Fruit fly (Drosophila melanogaster) whole organism, embryonic: Measurements from ENCODE around the gene Or69a.

Experiments
- Bdp1 ChIP-seq: fragments of 200-800 bp; sonication (Bioruptor generic); optimal IDR thresholded peaks from 3 replicates; lab custom pipeline; 2016; ENCODE audit warnings: missing biosample characterization, missing genetic modification characterization
- CG10209 ChIP-seq: fragments of 200-800 bp; sonication (Bioruptor generic); optimal IDR thresholded peaks from 3 replicates; lab custom pipeline; 2017; ENCODE audit warnings: missing biosample characterization, mild to moderate bottlenecking, missing genetic modification characterization, missing genetic modification reagents
- CG11696 ChIP-seq: fragments of 200-800 bp; sonication (Bioruptor generic); IDR thresholded peaks from 2 replicates; pipeline ENCODE4 v1.3.6; 2022; ENCODE audit warnings: missing biosample characterization, missing genetic modification characterization
- CG12942 ChIP-seq: fragments of 200-800 bp; sonication (Bioruptor generic); optimal IDR thresholded peaks from 3 replicates; lab custom pipeline; 2016; ENCODE audit warnings: missing biosample characterization, missing genetic modification characterization
- CG17612 ChIP-seq: fragments of 200-800 bp; sonication (Bioruptor generic); IDR thresholded peaks from 2 replicates; pipeline ENCODE4 v1.3.6; 2022; ENCODE audit warnings: missing biosample characterization, missing genetic modification characterization
- CG2199 ChIP-seq: fragments of 200-800 bp; sonication (Bioruptor generic); IDR thresholded peaks from 3 replicates; pipeline ENCODE4 v1.3.6; 2022; ENCODE audit warnings: missing biosample characterization, missing genetic modification characterization
- CG4404 ChIP-seq: fragments of 200-800 bp; sonication (Bioruptor generic); IDR thresholded peaks from 2 replicates; pipeline ENCODE4 v1.3.6; 2022; ENCODE audit warnings: missing biosample characterization, missing genetic modification characterization
- CG4854 ChIP-seq: fragments of 200-800 bp; sonication (Bioruptor generic); optimal IDR thresholded peaks from 2 replicates; lab custom pipeline; 2016; ENCODE audit warnings: missing biosample characterization, missing genetic modification characterization, inconsistent platforms
- CG7357 ChIP-seq: fragments of 200-800 bp; sonication (Bioruptor generic); IDR thresholded peaks from 3 replicates; pipeline ENCODE4 v1.3.6; 2022; ENCODE audit warnings: missing biosample characterization, missing genetic modification characterization
- CG9727 ChIP-seq: fragments of 200-800 bp; sonication (Bioruptor generic); optimal IDR thresholded peaks from 3 replicates; lab custom pipeline; 2017; ENCODE audit warnings: missing biosample characterization, mild to moderate bottlenecking, missing genetic modification characterization
- Chrac-16 ChIP-seq: fragments of 200-800 bp; sonication (Bioruptor generic); optimal IDR thresholded peaks from 3 replicates; lab custom pipeline; 2016; ENCODE audit warnings: missing biosample characterization, missing genetic modification characterization
- CoRest ChIP-seq: fragments of 200-800 bp; sonication (Bioruptor generic); optimal IDR thresholded peaks from 3 replicates; lab custom pipeline; 2018; ENCODE audit warnings: missing biosample characterization, mild to moderate bottlenecking, missing genetic modification characterization, moderate library complexity
- H15 ChIP-seq: fragments of 200-800 bp; sonication (Bioruptor generic); IDR thresholded peaks from 3 replicates; pipeline ENCODE4 v1.3.6; 2022; ENCODE audit warnings: missing biosample characterization, missing genetic modification characterization
- HLH4C ChIP-seq: fragments of 200-800 bp; sonication (Bioruptor generic); IDR thresholded peaks from 3 replicates; pipeline ENCODE4 v1.3.6; 2022; ENCODE audit warnings: missing biosample characterization, missing genetic modification characterization; ENCODE audit not compliant: partially characterized antibody
- Hey ChIP-seq: fragments of 200-800 bp; sonication (Bioruptor generic); optimal IDR thresholded peaks from 3 replicates; lab custom pipeline; 2018; ENCODE audit warnings: missing biosample characterization, mild to moderate bottlenecking, missing genetic modification characterization
- HmgZ ChIP-seq: fragments of 200-800 bp; sonication (Bioruptor generic); optimal IDR thresholded peaks from 2 replicates; lab custom pipeline; 2018; ENCODE audit warnings: missing biosample characterization, mild to moderate bottlenecking, missing genetic modification characterization
- Mad ChIP-seq: fragments of 200-800 bp; sonication (Bioruptor generic); optimal IDR thresholded peaks from 2 replicates; lab custom pipeline; 2016; ENCODE audit warnings: missing biosample characterization, missing genetic modification characterization
- Mes4 ChIP-seq: fragments of 200-800 bp; sonication (Bioruptor generic); optimal IDR thresholded peaks from 2 replicates; lab custom pipeline; 2016; ENCODE audit warnings: missing biosample characterization, missing genetic modification characterization
- NFAT ChIP-seq: fragments of 200-800 bp; sonication (Bioruptor generic); IDR thresholded peaks from 2 replicates; pipeline ENCODE4 v1.3.6; 2022; ENCODE audit warnings: missing biosample characterization, missing genetic modification characterization
- Nf-YC ChIP-seq: fragments of 200-800 bp; optimal IDR thresholded peaks from 3 replicates; lab custom pipeline; 2019; ENCODE audit warnings: missing biosample characterization, mild to moderate bottlenecking, missing genetic modification characterization, moderate library complexity
- Oli ChIP-seq: fragments of 200-800 bp; sonication (Bioruptor generic); optimal IDR thresholded peaks from 2 replicates; lab custom pipeline; 2018; ENCODE audit warnings: missing biosample characterization, mild to moderate bottlenecking, missing genetic modification characterization, moderate library complexity
- Six4 ChIP-seq: fragments of 200-800 bp; sonication (Bioruptor generic); optimal IDR thresholded peaks from 2 replicates; lab custom pipeline; 2016; ENCODE audit warnings: missing biosample characterization, missing genetic modification characterization
- Spps ChIP-seq: fragments of 200-800 bp; sonication (Bioruptor generic); optimal IDR thresholded peaks from 2 replicates; lab custom pipeline; 2018; ENCODE audit warnings: missing biosample characterization, mild to moderate bottlenecking, missing genetic modification characterization
- al ChIP-seq: fragments of 200-800 bp; sonication (Bioruptor generic); IDR thresholded peaks from 2 replicates; pipeline ENCODE4 v1.3.6; 2022; ENCODE audit warnings: missing biosample characterization, missing genetic modification characterization
- cad ChIP-seq: fragments of >200 bp; optimal IDR thresholded peaks from 2 replicates; lab custom pipeline; 2017; ENCODE audit warnings: missing biosample characterization, missing genetic modification characterization
- crp ChIP-seq, 2 experiments: fragments of 200-800 bp; sonication (Bioruptor generic); optimal IDR thresholded peaks; 2 replicates in 1 of 2; 3 replicates in 1 of 2; lab custom pipeline; 2017; ENCODE audit warnings: missing biosample characterization in 2 of 2, missing genetic modification characterization in 2 of 2, mild to moderate bottlenecking in 1 of 2, moderate library complexity in 1 of 2
- cwo ChIP-seq: fragments of 200-800 bp; sonication (Bioruptor generic); optimal IDR thresholded peaks from 3 replicates; lab custom pipeline; 2017; ENCODE audit warnings: missing biosample characterization, missing genetic modification characterization, mild to moderate bottlenecking, moderate library complexity, missing genetic modification reagents
- dm ChIP-seq: fragments of 200-800 bp; sonication (Bioruptor generic); optimal IDR thresholded peaks from 3 replicates; lab custom pipeline; 2016; ENCODE audit warnings: missing biosample characterization, missing genetic modification characterization
- ems ChIP-seq: fragments of 200-800 bp; sonication (Bioruptor generic); optimal IDR thresholded peaks from 3 replicates; lab custom pipeline; 2016; ENCODE audit warnings: missing biosample characterization, missing genetic modification characterization
- gcm ChIP-seq: fragments of 200-800 bp; sonication (Bioruptor generic); optimal IDR thresholded peaks from 2 replicates; lab custom pipeline; 2019; ENCODE audit warnings: missing biosample characterization, mild to moderate bottlenecking, missing genetic modification characterization, moderate library complexity
- klu ChIP-seq: fragments of 200-800 bp; sonication (Bioruptor generic); IDR thresholded peaks from 2 replicates; pipeline ENCODE4 v1.3.6; 2022; ENCODE audit warnings: missing biosample characterization, missing genetic modification characterization
- kni ChIP-seq: fragments of 200-800 bp; sonication (Bioruptor generic); optimal IDR thresholded peaks from 3 replicates; lab custom pipeline; 2017; ENCODE audit warnings: mild to moderate bottlenecking, missing biosample characterization, missing genetic modification reagents, missing genetic modification characterization
- nerfin-2 ChIP-seq: fragments of 200-800 bp; sonication (Bioruptor generic); IDR thresholded peaks from 2 replicates; pipeline ENCODE4 v1.3.6; 2022; ENCODE audit warnings: missing biosample characterization, missing genetic modification characterization; ENCODE audit not compliant: partially characterized antibody
- nmo ChIP-seq: fragments of 200-800 bp; sonication (Bioruptor generic); optimal IDR thresholded peaks from 2 replicates; lab custom pipeline; 2018; ENCODE audit warnings: missing biosample characterization, mild to moderate bottlenecking, missing genetic modification characterization, moderate library complexity
- pum ChIP-seq: fragments of 200-800 bp; sonication (Bioruptor generic); optimal IDR thresholded peaks from 2 replicates; lab custom pipeline; 2016; ENCODE audit warnings: missing biosample characterization, missing genetic modification characterization
- sens ChIP-seq: fragments of 200-800 bp; sonication (Bioruptor generic); peaks from one replicate; lab custom pipeline; 2016; ENCODE audit warnings: missing biosample characterization, missing genetic modification characterization
- sim ChIP-seq: fragments of 200-800 bp; sonication (Bioruptor generic); IDR thresholded peaks from 2 replicates; pipeline ENCODE4 v1.3.6; 2022; ENCODE audit warnings: missing biosample characterization, missing genetic modification characterization
- sqz ChIP-seq: fragments of 200-800 bp; sonication (Bioruptor generic); optimal IDR thresholded peaks from 3 replicates; lab custom pipeline; 2018; ENCODE audit warnings: missing biosample characterization, mild to moderate bottlenecking, missing genetic modification characterization
- tll ChIP-seq, 2 experiments: fragments of 200-800 bp in 1 of 2; fragments of >200 bp in 1 of 2; sonication (Bioruptor generic) in 1 of 2; optimal IDR thresholded peaks; 2 replicates each; lab custom pipeline; 2017 to 2019; ENCODE audit warnings: missing biosample characterization in 2 of 2, missing genetic modification characterization in 2 of 2, mild to moderate bottlenecking in 1 of 2, moderate library complexity in 1 of 2
- yki ChIP-seq: fragments of >200 bp; optimal IDR thresholded peaks from 3 replicates; lab custom pipeline; 2018
- zen ChIP-seq: fragments of 200-800 bp; sonication (Bioruptor generic); optimal IDR thresholded peaks from 3 replicates; lab custom pipeline; 2018; ENCODE audit warnings: missing biosample characterization, mild to moderate bottlenecking, missing genetic modification characterization, moderate library complexity
- zfh1 ChIP-seq: fragments of 200-800 bp; sonication (Bioruptor generic); IDR thresholded peaks from 3 replicates; pipeline ENCODE4 v1.3.6; 2022; ENCODE audit warnings: missing biosample characterization, missing genetic modification characterization

Or69a gene

dm6 chr3L:13015823-13016465 lies 48.4 kb upstream of the Or69a start, which contains the start of gene CG11267 (continued):
- TF ChIP-seq Mad (GFP tag; lab: Kevin White, UChicago) (peak; percentile 67), CG9727 (GFP tag; lab: Kevin White, UChicago) (peak; percentile 82), CG2199 (GFP tag; lab: Robert Waterston, UW) (peak; percentile 89), kni (GFP tag; lab: Kevin White, UChicago) (no peak), crp (GFP tag; optimal IDR thresholded peaks at IDR 0.05; lab: Kevin White, UChicago) (no peak), dm (GFP tag; lab: Kevin White, UChicago) (peak; percentile 43), Mes4 (GFP tag; lab: Kevin White, UChicago) (peak; percentile 51), sqz (GFP tag; lab: Kevin White, UChicago) (peak; percentile 69), Spps (tag; lab: Kevin White, UChicago) (peak; percentile 63), CG12942 (GFP tag; lab: Kevin White, UChicago) (peak; percentile 72), pum (GFP tag; lab: Kevin White, UChicago) (peak; percentile 67), CoRest (tag; lab: Kevin White, UChicago) (peak; percentile 84), al (GFP tag; lab: Robert Waterston, UW) (peak; percentile 90), Bdp1 (GFP tag; lab: Kevin White, UChicago) (peak; percentile 56), Chrac-16 (GFP tag; lab: Kevin White, UChicago) (peak; percentile 62), CG4404 (GFP tag; lab: Robert Waterston, UW) (peak; percentile 70), H15 (peak; percentile 91), cad (GFP tag; lab: Kevin White, UChicago) (no peak), tll (GFP tag; optimal IDR thresholded peaks at IDR 0.05; lab: Kevin White, UChicago) (no peak), zfh1 (GFP tag; lab: Robert Waterston, UW) (peak; percentile 92), nerfin-2 (GFP tag; lab: Robert Waterston, UW) (no peak), ems (GFP tag; lab: Kevin White, UChicago) (peak; percentile 73), Oli (peak; percentile 78), zen (tag; lab: Kevin White, UChicago) (peak; percentile 82), klu (GFP tag; lab: Robert Waterston, UW) (peak; percentile 81), CG11696 (GFP tag; lab: Robert Waterston, UW) (peak; percentile 87), CG7357 (peak; percentile 60), yki (lab: Kevin White, UChicago) (no peak), gcm (GFP tag; lab: Kevin White, UChicago) (peak; percentile 73), nmo (GFP tag; lab: Kevin White, UChicago) (peak; percentile 92), CG4854 (GFP tag; lab: Kevin White, UChicago) (peak; percentile 64), HmgZ (tag; lab: Kevin White, UChicago) (peak; percentile 70), sens (GFP tag; lab: Kevin White, UChicago) (peak; percentile 93), Nf-YC (peak; percentile 71), sim (GFP tag; lab: Robert Waterston, UW) (peak; percentile 82), cwo (peak; percentile 84), Hey (tag; lab: Kevin White, UChicago) (no peak), NFAT (GFP tag; lab: Robert Waterston, UW) (peak; percentile 94), HLH4C (GFP tag; lab: Robert Waterston, UW) (peak; percentile 27; the same call in 1 of the 3 replicates), CG10209 (GFP tag; lab: Kevin White, UChicago) (peak; percentile 75), CG17612 (GFP tag; lab: Robert Waterston, UW) (peak; percentile 70), Six4 (GFP tag; lab: Kevin White, UChicago) (peak; percentile 78)
- TF ChIP-seq, all 482 proteins: peak for 401
